Worm (Caenorhabditis elegans) whole organism, L4/young adult: ENCODE measurements around the gene C53A5.13.

Experiments
- W03F9.2 ChIP-seq: fragments of 150-350 bp; optimal IDR thresholded peaks from 2 replicates; lab custom pipeline; 2014; ENCODE audit warnings: missing biosample characterization, missing genetic modification characterization
- dao-5 ChIP-seq: sonication (generic microtip); optimal IDR thresholded peaks from 2 replicates; lab custom pipeline; 2016; ENCODE audit warnings: missing genotype, missing genetic modification characterization, moderate library complexity, missing compliant biosample characterization
- him-1 ChIP-seq: sonication (generic microtip); optimal IDR thresholded peaks from 2 replicates; lab custom pipeline; 2016; ENCODE audit warnings: missing genotype, missing genetic modification reagents, missing genetic modification characterization, missing compliant biosample characterization

ce11 chrV:14562589-14562988 is 15.9 kb downstream of the C53A5.13 start, which contains the start of gene C53A5.11:
- TF ChIP-seq dao-5 (tag; lab: Kevin White, UChicago) (no peak), him-1 (tag; lab: Kevin White, UChicago) (no peak), W03F9.2 (tag; lab: Kevin White, UChicago) (no peak)
